Fruit fly (Drosophila melanogaster) whole organism, embryonic: ENCODE measurements around the gene Acat2.

Experiments
- Asciz ChIP-seq: fragments of 200-800 bp; sonication (Bioruptor generic); optimal IDR thresholded peaks from 2 replicates; lab custom pipeline; 2017; ENCODE audit warnings: missing biosample characterization, mild to moderate bottlenecking, missing genetic modification characterization, missing genetic modification reagents
- B-H1 ChIP-seq: fragments of 200-800 bp; sonication (Bioruptor generic); IDR thresholded peaks from 3 replicates; pipeline ENCODE4 v1.3.6; 2022; ENCODE audit warnings: missing biosample characterization, missing genetic modification characterization
- B-H2 ChIP-seq: fragments of 200-800 bp; sonication (Bioruptor generic); optimal IDR thresholded peaks from 2 replicates; lab custom pipeline; 2018; ENCODE audit warnings: missing biosample characterization, mild to moderate bottlenecking, missing genetic modification characterization
- BEAF-32 ChIP-seq: fragments of 200-800 bp; sonication (Bioruptor generic); optimal IDR thresholded peaks from 3 replicates; lab custom pipeline; 2017; ENCODE audit warnings: missing biosample characterization, missing genetic modification characterization, mild to moderate bottlenecking, moderate library complexity, missing genetic modification reagents
- Bgb ChIP-seq: fragments of 200-800 bp; sonication (Bioruptor generic); IDR thresholded peaks from 2 replicates; pipeline ENCODE4 v1.3.6; 2022; ENCODE audit warnings: missing biosample characterization, missing genetic modification characterization; ENCODE audit not compliant: partially characterized antibody
- CG11695 ChIP-seq: fragments of 200-800 bp; sonication (Bioruptor generic); IDR thresholded peaks from 3 replicates; pipeline ENCODE4 v1.3.6; 2022; ENCODE audit warnings: missing biosample characterization, missing genetic modification characterization
- CG12155 ChIP-seq: fragments of 200-800 bp; sonication (Bioruptor generic); optimal IDR thresholded peaks from 3 replicates; lab custom pipeline; 2016; ENCODE audit warnings: missing biosample characterization, missing genetic modification characterization
- CG12942 ChIP-seq: fragments of 200-800 bp; sonication (Bioruptor generic); optimal IDR thresholded peaks from 3 replicates; lab custom pipeline; 2016; ENCODE audit warnings: missing biosample characterization, missing genetic modification characterization
- CG13287 ChIP-seq: fragments of 200-800 bp; sonication (Bioruptor generic); IDR thresholded peaks from 2 replicates; pipeline ENCODE4 v1.3.6; 2022; ENCODE audit warnings: missing biosample characterization, missing genetic modification characterization; ENCODE audit not compliant: partially characterized antibody
- CG15696 ChIP-seq: fragments of 200-800 bp; sonication (Bioruptor generic); optimal IDR thresholded peaks from 2 replicates; lab custom pipeline; 2019; ENCODE audit warnings: missing biosample characterization, mild to moderate bottlenecking, missing genetic modification characterization, moderate library complexity
- CG1647 ChIP-seq: fragments of 200-800 bp; sonication (Bioruptor generic); optimal IDR thresholded peaks from 3 replicates; lab custom pipeline; 2016; ENCODE audit warnings: missing biosample characterization, missing genetic modification characterization
- CG17361 ChIP-seq: fragments of 200-800 bp; sonication (Bioruptor generic); IDR thresholded peaks from 3 replicates; pipeline ENCODE4 v1.3.6; 2022; ENCODE audit warnings: missing biosample characterization, missing genetic modification characterization
- CG17568 ChIP-seq: fragments of 200-800 bp; sonication (Bioruptor generic); optimal IDR thresholded peaks from 2 replicates; lab custom pipeline; 2018; ENCODE audit warnings: missing biosample characterization, mild to moderate bottlenecking, missing genetic modification characterization, moderate library complexity
- CG1832 ChIP-seq: fragments of 200-800 bp; sonication (Bioruptor generic); optimal IDR thresholded peaks from 2 replicates; lab custom pipeline; 2017; ENCODE audit warnings: missing biosample characterization, mild to moderate bottlenecking, missing genetic modification characterization, inconsistent platforms
- CG2199 ChIP-seq: fragments of 200-800 bp; sonication (Bioruptor generic); IDR thresholded peaks from 3 replicates; pipeline ENCODE4 v1.3.6; 2022; ENCODE audit warnings: missing biosample characterization, missing genetic modification characterization
- CG3163 ChIP-seq: fragments of 200-800 bp; sonication (Bioruptor generic); optimal IDR thresholded peaks from 3 replicates; lab custom pipeline; 2016; ENCODE audit warnings: missing biosample characterization, missing genetic modification characterization
- CG34422 ChIP-seq: fragments of 200-800 bp; sonication (Bioruptor generic); IDR thresholded peaks from 3 replicates; pipeline ENCODE4 v1.3.6; 2022; ENCODE audit warnings: missing biosample characterization, missing genetic modification characterization
- CG3726 ChIP-seq: fragments of 200-800 bp; sonication (Bioruptor generic); IDR thresholded peaks from 3 replicates; pipeline ENCODE4, ENCODE4 v1.3.6; 2022; ENCODE audit warnings: missing biosample characterization, missing genetic modification characterization
- CG3838 ChIP-seq: fragments of 200-800 bp; sonication (Bioruptor generic); optimal IDR thresholded peaks from 3 replicates; lab custom pipeline; 2016; ENCODE audit warnings: missing biosample characterization, missing genetic modification characterization
- CG5180 ChIP-seq: fragments of 200-800 bp; sonication (Bioruptor generic); optimal IDR thresholded peaks from 3 replicates; lab custom pipeline; 2017; ENCODE audit warnings: missing biosample characterization, missing genetic modification characterization, mild to moderate bottlenecking, moderate library complexity, missing genetic modification reagents
- CG8089 ChIP-seq: fragments of 200-800 bp; sonication (Bioruptor generic); optimal IDR thresholded peaks from 3 replicates; lab custom pipeline; 2016; ENCODE audit warnings: missing biosample characterization, missing genetic modification characterization
- Dll ChIP-seq: fragments of 200-800 bp; sonication (Bioruptor generic); IDR thresholded peaks from 4 replicates; pipeline ENCODE4 v1.3.6; 2022; ENCODE audit warnings: missing biosample characterization, missing genetic modification characterization; ENCODE audit not compliant: partially characterized antibody
- Dref ChIP-seq: fragments of 200-800 bp; sonication (Bioruptor generic); IDR thresholded peaks from 2 replicates; pipeline ENCODE4 v1.3.6; 2022; ENCODE audit warnings: missing biosample characterization, missing genetic modification characterization
- Fer1 ChIP-seq: fragments of 200-800 bp; sonication (Bioruptor generic); optimal IDR thresholded peaks from 2 replicates; lab custom pipeline; 2017; ENCODE audit warnings: missing biosample characterization, mild to moderate bottlenecking, missing genetic modification characterization
- H15 ChIP-seq: fragments of 200-800 bp; sonication (Bioruptor generic); IDR thresholded peaks from 3 replicates; pipeline ENCODE4 v1.3.6; 2022; ENCODE audit warnings: missing biosample characterization, missing genetic modification characterization
- H2.0 ChIP-seq: fragments of 200-800 bp; sonication (Bioruptor generic); IDR thresholded peaks from 2 replicates; pipeline ENCODE4 v1.3.6; 2022; ENCODE audit warnings: missing biosample characterization, missing genetic modification characterization
- Hmr ChIP-seq: fragments of 200-800 bp; sonication (Bioruptor generic); optimal IDR thresholded peaks from 3 replicates; lab custom pipeline; 2017; ENCODE audit warnings: mild to moderate bottlenecking, missing biosample characterization, missing genetic modification reagents, missing genetic modification characterization
- MTF-1 ChIP-seq: fragments of 200-800 bp; sonication (Bioruptor generic); optimal IDR thresholded peaks from 2 replicates; lab custom pipeline; 2018; ENCODE audit warnings: missing biosample characterization, mild to moderate bottlenecking, missing genetic modification characterization, borderline replicate concordance
- Neu2 ChIP-seq: fragments of 200-800 bp; sonication (Bioruptor generic); optimal IDR thresholded peaks from 3 replicates; lab custom pipeline; 2016; ENCODE audit warnings: missing biosample characterization, missing genetic modification characterization, borderline replicate concordance
- Xbp1 ChIP-seq: fragments of 200-800 bp; sonication (Bioruptor generic); optimal IDR thresholded peaks from 3 replicates; lab custom pipeline; 2016; ENCODE audit warnings: missing biosample characterization, mild to moderate bottlenecking, missing genetic modification characterization
- amos ChIP-seq: fragments of 200-800 bp; sonication (Bioruptor generic); IDR thresholded peaks from 2 replicates; pipeline ENCODE4 v1.3.6; 2022; ENCODE audit warnings: missing biosample characterization, missing genetic modification characterization; ENCODE audit not compliant: partially characterized antibody
- caup ChIP-seq: fragments of 200-800 bp; sonication (Bioruptor generic); optimal IDR thresholded peaks from 3 replicates; lab custom pipeline; 2017; ENCODE audit warnings: missing biosample characterization, mild to moderate bottlenecking, missing genetic modification characterization, moderate library complexity; ENCODE audit not compliant: severe bottlenecking
- ci ChIP-seq: fragments of 200-800 bp; sonication (Bioruptor generic); IDR thresholded peaks from 3 replicates; pipeline ENCODE4 v1.3.6; 2022; ENCODE audit warnings: missing biosample characterization, missing genetic modification characterization
- dati ChIP-seq: fragments of 200-800 bp; sonication (Bioruptor generic); IDR thresholded peaks from 2 replicates; pipeline ENCODE4 v1.3.6; 2022; ENCODE audit warnings: missing biosample characterization, missing genetic modification characterization
- ems ChIP-seq: fragments of 200-800 bp; sonication (Bioruptor generic); optimal IDR thresholded peaks from 3 replicates; lab custom pipeline; 2016; ENCODE audit warnings: missing biosample characterization, missing genetic modification characterization
- gce ChIP-seq: fragments of 200-800 bp; sonication (Bioruptor generic); IDR thresholded peaks from 3 replicates; pipeline ENCODE4 v1.3.6; 2022; ENCODE audit warnings: missing biosample characterization, missing genetic modification characterization
- gcm2 ChIP-seq: fragments of 200-800 bp; sonication (Bioruptor generic); optimal IDR thresholded peaks from 2 replicates; lab custom pipeline; 2016; ENCODE audit warnings: missing biosample characterization, missing genetic modification characterization
- hkb ChIP-seq, 2 experiments: fragments of 200-800 bp in 1 of 2; fragments of >200 bp in 1 of 2; sonication (Bioruptor generic) in 1 of 2; IDR thresholded peaks in 1 of 2; optimal IDR thresholded peaks in 1 of 2; 2 replicates each; pipeline versions ENCODE4 v1.3.6 to Lab custom; 2017 to 2022; ENCODE audit warnings: missing biosample characterization in 1 of 2, missing genetic modification characterization in 1 of 2
- knrl ChIP-seq: fragments of 200-800 bp; sonication (Bioruptor generic); IDR thresholded peaks from 3 replicates; pipeline ENCODE4 v1.3.6; 2022; ENCODE audit warnings: missing biosample characterization, missing genetic modification characterization; ENCODE audit not compliant: partially characterized antibody
- mld ChIP-seq: fragments of 200-800 bp; sonication (Bioruptor generic); IDR thresholded peaks from 3 replicates; pipeline ENCODE4 v1.3.6; 2022; ENCODE audit warnings: missing biosample characterization, missing genetic modification characterization; ENCODE audit not compliant: partially characterized antibody
- ranshi ChIP-seq: fragments of 200-800 bp; sonication (Bioruptor generic); IDR thresholded peaks from 2 replicates; pipeline ENCODE4 v1.3.6; 2022; ENCODE audit warnings: missing biosample characterization, missing genetic modification characterization
- run ChIP-seq: fragments of 200-800 bp; sonication (Bioruptor generic); optimal IDR thresholded peaks from 3 replicates; lab custom pipeline; 2018; ENCODE audit warnings: missing biosample characterization, mild to moderate bottlenecking, missing genetic modification characterization
- salm ChIP-seq: fragments of 200-800 bp; sonication (Bioruptor generic); optimal IDR thresholded peaks from 2 replicates; lab custom pipeline; 2018; ENCODE audit warnings: missing biosample characterization, mild to moderate bottlenecking, missing genetic modification characterization
- sens-2 ChIP-seq: fragments of 200-800 bp; sonication (Bioruptor generic); IDR thresholded peaks from 2 replicates; pipeline ENCODE4 v1.3.6; 2022; ENCODE audit warnings: missing biosample characterization, missing genetic modification characterization
- sna ChIP-seq: fragments of 200-800 bp; sonication (Bioruptor generic); IDR thresholded peaks from 2 replicates; pipeline ENCODE4 v1.3.6; 2022; ENCODE audit warnings: missing biosample characterization, missing genetic modification characterization; ENCODE audit not compliant: partially characterized antibody
- tll ChIP-seq, 2 experiments: fragments of 200-800 bp in 1 of 2; fragments of >200 bp in 1 of 2; sonication (Bioruptor generic) in 1 of 2; optimal IDR thresholded peaks; 2 replicates each; lab custom pipeline; 2017 to 2019; ENCODE audit warnings: missing biosample characterization in 2 of 2, missing genetic modification characterization in 2 of 2, mild to moderate bottlenecking in 1 of 2, moderate library complexity in 1 of 2
- tna ChIP-seq: fragments of 200-800 bp; sonication (Bioruptor generic); IDR thresholded peaks from 2 replicates; pipeline ENCODE4 v1.3.6; 2022; ENCODE audit warnings: missing biosample characterization, missing genetic modification characterization; ENCODE audit not compliant: partially characterized antibody
- unc-4 ChIP-seq: fragments of 200-800 bp; sonication (Bioruptor generic); IDR thresholded peaks from 2 replicates; pipeline ENCODE4 v1.3.6; 2022; ENCODE audit warnings: missing biosample characterization, missing genetic modification characterization; ENCODE audit not compliant: partially characterized antibody
- wor ChIP-seq: fragments of 200-800 bp; sonication (Bioruptor generic); IDR thresholded peaks from 2 replicates; pipeline ENCODE4 v1.3.6; 2022; ENCODE audit warnings: missing biosample characterization, missing genetic modification characterization

Gene Acat2

dm6 chr3L:1318241-1318640, 15.5 kb downstream of the Acat2 start, which contains the start of gene Myo61F (continued):
- peak; percentile 53 for TF ChIP-seq unc-4 (GFP tag; lab: Robert Waterston, UW)
- TF ChIP-seq caup, result no peak
- TF ChIP-seq CG1647 (GFP tag; lab: Kevin White, UChicago), result no peak
- peak; percentile 42; the same call in 1 of the 2 replicates for TF ChIP-seq sna (GFP tag; lab: Robert Waterston, UW)
- TF ChIP-seq CG8089 (GFP tag; lab: Kevin White, UChicago), result no peak
- TF ChIP-seq hkb (optimal IDR thresholded peaks at IDR 0.05; lab: Kevin White, UChicago), result no peak
- no peak for TF ChIP-seq hkb (GFP tag; IDR thresholded peaks at IDR 0.05; lab: Robert Waterston, UW)
- no peak for TF ChIP-seq CG15696 (tag; lab: Kevin White, UChicago)
- peak; percentile 15 for TF ChIP-seq Fer1
- TF ChIP-seq salm (tag; lab: Kevin White, UChicago), result no peak
- TF ChIP-seq Xbp1 (GFP tag; lab: Kevin White, UChicago), result no peak
- no peak for TF ChIP-seq B-H1
- no peak for TF ChIP-seq tll (GFP tag; optimal IDR thresholded peaks at IDR 0.05; lab: Kevin White, UChicago)
- peak; percentile 77 for TF ChIP-seq CG13287 (GFP tag; lab: Robert Waterston, UW)
- TF ChIP-seq CG12942, result no peak
- TF ChIP-seq Asciz (GFP tag; lab: Kevin White, UChicago), result no peak
- TF ChIP-seq run, result no peak
- TF ChIP-seq BEAF-32 (GFP tag; lab: Kevin White, UChicago), result peak; percentile 21
- TF ChIP-seq knrl (GFP tag; lab: Robert Waterston, UW), result 0 out of 3 replicates have a peak, but pooled peaks have one; percentile 23
- no peak for TF ChIP-seq dati (GFP tag; lab: Robert Waterston, UW)
- no peak for TF ChIP-seq CG17361
- TF ChIP-seq H2.0 (GFP tag; lab: Robert Waterston, UW), result no peak
- TF ChIP-seq B-H2 (GFP tag; lab: Kevin White, UChicago), result peak; percentile 32
- TF ChIP-seq Dref (GFP tag; lab: Robert Waterston, UW), result peak; percentile 78
- TF ChIP-seq CG34422 (GFP tag; lab: Robert Waterston, UW), result no peak; the same call in 2 of the 3 replicates
- no peak for TF ChIP-seq CG5180 (GFP tag; lab: Kevin White, UChicago)
- peak; percentile 58 for TF ChIP-seq Bgb (GFP tag; lab: Robert Waterston, UW)
- 0 out of 3 replicates have a peak, but pooled peaks have one; percentile 23 for TF ChIP-seq gce (GFP tag; lab: Robert Waterston, UW)
- TF ChIP-seq CG3838 (GFP tag; lab: Kevin White, UChicago), result no peak
- no peak for TF ChIP-seq Neu2 (GFP tag; lab: Kevin White, UChicago)
- peak; percentile 30; the same call in 1 of the 2 replicates for TF ChIP-seq amos (GFP tag; lab: Robert Waterston, UW)
- no peak for TF ChIP-seq sens-2 (GFP tag; lab: Robert Waterston, UW)
- peak; percentile 54; the same call in 3 of the 4 replicates for TF ChIP-seq Dll (GFP tag; lab: Robert Waterston, UW)
- TF ChIP-seq tna (GFP tag; lab: Robert Waterston, UW), result peak; percentile 39; the same call in 1 of the 2 replicates
- TF ChIP-seq ci (GFP tag; lab: Robert Waterston, UW), result peak; percentile 34; the same call in 1 of the 3 replicates
- no peak for TF ChIP-seq H15 (GFP tag; lab: Robert Waterston, UW)
- TF ChIP-seq CG3726, result no peak
- TF ChIP-seq gcm2, result no peak
- no peak for TF ChIP-seq mld (GFP tag; lab: Robert Waterston, UW)
- TF ChIP-seq Hmr (GFP tag; lab: Kevin White, UChicago), result no peak
- no peak for TF ChIP-seq CG2199
- no peak for TF ChIP-seq CG12155
- TF ChIP-seq CG17568 (GFP tag; lab: Kevin White, UChicago), result no peak
- no peak for TF ChIP-seq CG11695 (GFP tag; lab: Robert Waterston, UW)
- no peak for TF ChIP-seq CG1832 (GFP tag; lab: Kevin White, UChicago)
- TF ChIP-seq wor (GFP tag; lab: Robert Waterston, UW), result no peak
- no peak for TF ChIP-seq MTF-1 (GFP tag; lab: Kevin White, UChicago)
- no peak for TF ChIP-seq ems (GFP tag; lab: Kevin White, UChicago)
- TF ChIP-seq CG3163 (GFP tag; lab: Kevin White, UChicago), result no peak
- no peak for TF ChIP-seq ranshi (GFP tag; lab: Robert Waterston, UW)
